Worm (Caenorhabditis elegans): Measurements from ENCODE around the gene set-14.

The set-14 gene

DNA sequence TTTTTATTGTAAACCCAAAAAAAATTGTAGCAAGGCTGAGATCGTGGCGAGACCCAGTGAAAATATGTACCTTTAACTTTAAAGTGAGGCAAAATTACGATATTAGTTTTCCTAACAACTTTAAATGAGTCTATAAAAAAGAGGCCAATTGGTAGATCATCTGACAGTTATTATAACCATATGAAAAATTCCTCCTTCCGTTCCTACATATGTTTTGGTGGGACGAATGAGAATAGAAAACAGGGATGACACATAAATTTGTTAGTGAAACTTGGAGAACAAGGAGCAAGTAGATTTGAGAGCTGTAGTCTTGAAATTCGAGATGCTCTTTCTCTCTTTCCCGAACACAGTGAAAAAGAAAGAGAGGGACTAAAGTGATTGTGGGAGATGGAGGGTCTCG, 30.9 kb downstream of the set-14 start:
- TF ChIP-seq mdl-1 (tag; optimal IDR thresholded peaks at IDR 0.05): no peak
- no peak for TF ChIP-seq peb-1 (tag; optimal IDR thresholded peaks at IDR 0.05)
- TF ChIP-seq nhr-237 (tag; optimal IDR thresholded peaks at IDR 0.05): no peak
- no peak for TF ChIP-seq nhr-10 (tag; optimal IDR thresholded peaks at IDR 0.05)
- TF ChIP-seq zag-1 (tag; optimal IDR thresholded peaks at IDR 0.05): no peak
- no peak for TF ChIP-seq ceh-16 (tag; optimal IDR thresholded peaks at IDR 0.05)
- no peak for TF ChIP-seq elt-3 (tag; optimal IDR thresholded peaks at IDR 0.05)
- no peak for TF ChIP-seq unc-39 (tag; optimal IDR thresholded peaks at IDR 0.05)
- TF ChIP-seq C34F6.9 (tag; optimal IDR thresholded peaks at IDR 0.05): no peak

DNA sequence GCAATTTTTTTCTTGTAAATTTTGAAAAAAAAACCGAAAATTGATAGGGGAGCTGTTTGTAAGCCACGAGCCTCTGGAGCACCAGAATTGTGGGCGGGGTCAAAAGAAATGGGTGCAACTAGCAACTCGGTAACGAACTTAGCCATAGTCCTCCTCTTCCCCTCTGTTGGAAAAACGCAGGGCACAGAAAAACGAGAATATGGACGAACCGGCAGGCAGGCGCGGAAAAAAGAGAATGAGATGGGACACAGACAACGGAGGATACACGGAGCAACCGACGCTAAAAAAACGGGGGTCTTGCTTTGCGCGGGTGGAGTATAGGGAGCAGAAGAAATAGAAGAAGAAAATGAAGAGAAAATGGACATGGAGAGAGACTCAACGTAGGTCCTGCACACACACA, 34.4 kb downstream of the set-14 start:
- TF ChIP-seq sma-3 (GFP tag; optimal IDR thresholded peaks at IDR 0.05) (no peak), nhr-6 (tag; optimal IDR thresholded peaks at IDR 0.05) (no peak), mab-5 (tag; optimal IDR thresholded peaks at IDR 0.05) (no peak), lin-11 (tag; optimal IDR thresholded peaks at IDR 0.05) (no peak), elt-1 (tag; optimal IDR thresholded peaks at IDR 0.05) (no peak), ztf-11 (tag; optimal IDR thresholded peaks at IDR 0.05) (no peak), R02D3.7 (tag; optimal IDR thresholded peaks at IDR 0.05) (no peak), blmp-1 (tag; optimal IDR thresholded peaks at IDR 0.05; ENCODE audit: insufficient read depth) (no peak), mbf-1 (tag; optimal IDR thresholded peaks at IDR 0.05) (no peak), lsy-2 (tag; optimal IDR thresholded peaks at IDR 0.05) (no peak), unc-39 (tag; optimal IDR thresholded peaks at IDR 0.05) (no peak)

DNA sequence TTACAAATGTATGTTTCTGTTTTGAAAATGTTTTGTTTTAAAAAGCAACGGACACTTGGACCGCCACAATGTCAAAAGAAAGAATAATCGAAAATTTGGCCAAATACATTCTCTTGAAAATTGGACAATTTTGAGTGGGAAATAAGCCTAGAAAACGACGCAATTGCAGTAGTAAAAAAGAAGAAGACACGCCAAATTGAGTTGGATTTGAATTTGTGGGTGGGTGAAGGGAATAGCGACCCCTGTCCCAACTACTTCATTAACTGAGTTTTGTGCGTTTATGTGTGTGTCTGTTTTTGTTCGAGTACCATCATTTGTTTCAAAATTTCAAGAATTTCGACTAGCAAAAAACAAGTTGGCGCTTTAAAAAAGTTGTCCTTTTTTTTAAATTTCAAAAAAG, 35.3 kb downstream of the set-14 start:
- TF ChIP-seq C34F6.9 (tag; optimal IDR thresholded peaks at IDR 0.05): no peak
- no peak for TF ChIP-seq nhr-21 (tag; optimal IDR thresholded peaks at IDR 0.05)
- no peak for TF ChIP-seq sem-4 (tag; optimal IDR thresholded peaks at IDR 0.05)
- TF ChIP-seq peb-1 (tag; optimal IDR thresholded peaks at IDR 0.05): no peak
- no peak for TF ChIP-seq ztf-1 (GFP tag; conservative IDR thresholded peaks at IDR 0.05)
- TF ChIP-seq ztf-4 (tag; optimal IDR thresholded peaks at IDR 0.05): no peak
- no peak for TF ChIP-seq gmeb-1 (tag; optimal IDR thresholded peaks at IDR 0.05)
- no peak for TF ChIP-seq ama-1 (optimal IDR thresholded peaks at IDR 0.05)
- no peak for TF ChIP-seq elt-3 (tag; optimal IDR thresholded peaks at IDR 0.05)
- TF ChIP-seq mbf-1 (tag; optimal IDR thresholded peaks at IDR 0.05): no peak
- no peak for TF ChIP-seq nhr-10 (tag; optimal IDR thresholded peaks at IDR 0.05)
- no peak for TF ChIP-seq lin-13 (GFP tag; optimal IDR thresholded peaks at IDR 0.05)
- no peak for TF ChIP-seq sma-9 (GFP tag; optimal IDR thresholded peaks at IDR 0.05)
- TF ChIP-seq sma-9 (tag; optimal IDR thresholded peaks at IDR 0.05): no peak
- TF ChIP-seq nhr-77 (tag; optimal IDR thresholded peaks at IDR 0.05): no peak
- no peak for TF ChIP-seq unc-39 (tag; optimal IDR thresholded peaks at IDR 0.05)

DNA sequence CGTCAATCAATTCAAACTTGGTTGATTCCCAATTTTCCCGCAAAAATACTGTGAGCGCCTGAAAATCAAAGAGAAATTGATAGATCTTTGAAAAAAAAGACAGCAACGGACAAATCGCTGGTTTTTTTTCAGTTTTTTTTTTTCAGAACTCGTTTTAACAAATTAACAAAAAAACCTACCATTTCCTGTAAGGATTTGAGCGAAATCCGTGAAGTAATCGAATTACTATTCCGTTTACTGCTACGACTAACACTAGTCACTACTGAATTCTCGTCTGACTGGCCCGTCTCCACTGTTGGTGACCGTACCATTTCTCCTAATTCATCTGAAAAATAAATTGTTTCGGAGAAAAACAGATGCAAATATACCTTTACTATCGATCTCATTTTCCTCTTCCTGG, 36.7 kb downstream of the set-14 start:
- TF ChIP-seq skn-1 (tag; optimal IDR thresholded peaks at IDR 0.05) (no peak), nhr-23 (tag; optimal IDR thresholded peaks at IDR 0.05) (no peak), nhr-12 (tag; optimal IDR thresholded peaks at IDR 0.05) (no peak), snpc-4 (tag; optimal IDR thresholded peaks at IDR 0.05) (no peak)

DNA sequence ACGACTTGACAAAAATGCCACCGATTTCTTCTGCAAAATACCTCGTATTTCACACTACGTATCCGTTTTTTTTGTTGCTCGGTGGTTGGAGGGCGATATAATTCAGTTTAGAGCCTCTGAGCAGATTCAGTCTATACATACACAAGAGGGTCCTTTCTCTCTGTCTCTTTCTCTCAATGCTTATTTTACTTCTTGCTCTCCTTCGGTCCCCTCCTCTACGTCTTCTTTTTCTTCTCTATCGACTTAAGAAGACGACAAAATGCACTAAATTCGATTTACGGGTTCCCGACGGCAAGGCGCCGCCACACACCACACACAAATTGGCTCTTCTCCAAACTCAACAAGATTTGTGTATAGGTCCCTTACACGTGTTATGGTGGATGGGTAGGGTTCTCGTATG, 37.1 kb downstream of the set-14 start:
- TF ChIP-seq gmeb-1 (tag; optimal IDR thresholded peaks at IDR 0.05) (no peak), sem-4 (tag; optimal IDR thresholded peaks at IDR 0.05) (no peak), ZK546.5 (tag; optimal IDR thresholded peaks at IDR 0.05) (no peak), nhr-21 (tag; optimal IDR thresholded peaks at IDR 0.05) (no peak), lsy-2 (tag; optimal IDR thresholded peaks at IDR 0.05) (no peak), snpc-4 (tag; optimal IDR thresholded peaks at IDR 0.05) (no peak), nhr-23 (tag; optimal IDR thresholded peaks at IDR 0.05) (no peak), F13H6.1 (tag; optimal IDR thresholded peaks at IDR 0.05) (peak; percentile 18), sma-9 (GFP tag; optimal IDR thresholded peaks at IDR 0.05) (peak; percentile 22), sma-9 (tag; optimal IDR thresholded peaks at IDR 0.05) (no peak), lin-11 (tag; optimal IDR thresholded peaks at IDR 0.05) (no peak), nhr-6 (tag; optimal IDR thresholded peaks at IDR 0.05) (no peak), dmd-4 (tag; optimal IDR thresholded peaks at IDR 0.05) (no peak)

Data from whole organism, L2 larva.